Worm (Caenorhabditis elegans) whole organism, young adult: ENCODE results near the gene C24A3.9.

Experiments
- F37B4.10 ChIP-seq: fragments of 200-800 bp; sonication (Bioruptor generic); IDR thresholded peaks from 2 replicates; pipeline ENCODE4 v1.3.6; 2022; ENCODE audit warnings: missing genetic modification characterization, missing compliant biosample characterization
- F39B2.1 ChIP-seq: fragments of 200-800 bp; sonication (Bioruptor generic); IDR thresholded peaks from 2 replicates; pipeline ENCODE4 v1.3.6; 2022; ENCODE audit warnings: missing genetic modification reagents, missing genetic modification characterization, missing compliant biosample characterization
- ama-1 ChIP-seq, 3 experiments: fragments of 150-350 bp in 1 of 3; sonication (generic microtip) in 2 of 3; optimal IDR thresholded peaks; 2 replicates each; lab custom pipeline; 2014 to 2018; ENCODE audit warnings: missing biosample characterization in 2 of 3, missing genetic modification characterization in 2 of 3, missing genetic modification reagents in 2 of 3
- attf-6 ChIP-seq: fragments of 200-800 bp; sonication (Bioruptor generic); IDR thresholded peaks from 2 replicates; pipeline ENCODE4 v1.3.6; 2022; ENCODE audit warnings: missing genetic modification reagents, missing genetic modification characterization, missing compliant biosample characterization
- ceh-100 ChIP-seq: fragments of 200-800 bp; sonication (Bioruptor generic); IDR thresholded peaks from 2 replicates; pipeline ENCODE4 v1.3.6; 2022; ENCODE audit warnings: missing genetic modification reagents, missing genetic modification characterization, missing compliant biosample characterization
- egl-18 ChIP-seq: fragments of 200-800 bp; sonication (Bioruptor generic); IDR thresholded peaks from 2 replicates; pipeline ENCODE4 v1.3.6; 2022; ENCODE audit warnings: missing genetic modification reagents, missing genetic modification characterization, missing compliant biosample characterization
- hlh-12 ChIP-seq: sonication (generic microtip); optimal IDR thresholded peaks from 2 replicates; lab custom pipeline; 2016; ENCODE audit warnings: missing genetic modification characterization, missing compliant biosample characterization
- pha-4 ChIP-seq: fragments of 150-350 bp; sonication (generic microtip); optimal IDR thresholded peaks from 2 replicates; lab custom pipeline; 2014; ENCODE audit warnings: missing biosample characterization, missing genetic modification reagents, missing genetic modification characterization
- sdz-38 ChIP-seq: sonication (generic microtip); optimal IDR thresholded peaks from 2 replicates; lab custom pipeline; 2016; ENCODE audit warnings: missing genotype, missing genetic modification characterization, missing compliant biosample characterization
- unc-62 ChIP-seq: fragments of 150-350 bp; optimal IDR thresholded peaks from 2 replicates; lab custom pipeline; 2014; ENCODE audit warnings: missing biosample characterization, missing genetic modification reagents, missing genetic modification characterization

- TF ChIP-seq egl-18 (GFP tag; lab: Robert Waterston, UW) (no peak), hlh-12 (tag; lab: Kevin White, UChicago) (no peak), F39B2.1 (GFP tag; lab: Robert Waterston, UW) (no peak), ama-1 (optimal IDR thresholded peaks at IDR 0.05; lab: Kevin White, UChicago) (no peak), ama-1 (GFP tag; optimal IDR thresholded peaks at IDR 0.05; lab: Kevin White, UChicago) (no peak), unc-62 (GFP tag; lab: Kevin White, UChicago) (no peak), sdz-38 (tag; lab: Kevin White, UChicago) (no peak), F37B4.10 (GFP tag; lab: Robert Waterston, UW) (no peak), attf-6 (no peak), ceh-100 (GFP tag; lab: Robert Waterston, UW) (no peak), pha-4 (tag; lab: Kevin White, UChicago) (no peak)
Measured at ce11 chrX:8961120-8961834, 49.0 kb downstream of the C24A3.9 start, which contains the start of gene aexr-3.
